Worm (Caenorhabditis elegans) whole organism, L2 larva: ENCODE data around the gene ceh-27.

Source experiments
- C34F6.9 ChIP-seq: fragments of 150-350 bp; optimal IDR thresholded peaks from 2 replicates; lab custom pipeline; 2014; ENCODE audit warnings: missing biosample characterization, missing genetic modification characterization
- F13H6.1 ChIP-seq: sonication (generic microtip); optimal IDR thresholded peaks from 2 replicates; lab custom pipeline; 2016; ENCODE audit warnings: missing genetic modification characterization, missing compliant biosample characterization
- R02D3.7 ChIP-seq: fragments of 150-350 bp; optimal IDR thresholded peaks from 2 replicates; lab custom pipeline; 2014; ENCODE audit warnings: missing biosample characterization, missing genetic modification characterization
- Y55F3AM.14 ChIP-seq: fragments of 200-800 bp; sonication (Bioruptor generic); optimal IDR thresholded peaks from 2 replicates; lab custom pipeline; 2018; ENCODE audit warnings: mild to moderate bottlenecking, missing genetic modification characterization, missing compliant biosample characterization
- ZK546.5 ChIP-seq: sonication (generic microtip); optimal IDR thresholded peaks from 2 replicates; lab custom pipeline; 2017; ENCODE audit warnings: missing biosample characterization, missing genetic modification characterization
- aly-2 ChIP-seq: fragments of 150-350 bp; optimal IDR thresholded peaks from 2 replicates; lab custom pipeline; 2014; ENCODE audit warnings: missing biosample characterization, missing genetic modification characterization
- ama-1 ChIP-seq: fragments of 150-350 bp; optimal IDR thresholded peaks from 2 replicates; lab custom pipeline; 2018; ENCODE audit warnings: inconsistent platforms
- blmp-1 ChIP-seq: sonication (generic microtip); optimal IDR thresholded peaks from 2 replicates; lab custom pipeline; 2017; ENCODE audit warnings: missing genetic modification characterization, mild to moderate bottlenecking, missing compliant biosample characterization, antibody characterized with exemption, moderate library complexity; ENCODE audit not compliant: insufficient read depth
- ceh-82 ChIP-seq: fragments of 150-350 bp; optimal IDR thresholded peaks from 2 replicates; lab custom pipeline; 2014; ENCODE audit warnings: missing biosample characterization, missing genetic modification characterization
- crh-2 ChIP-seq: sonication (generic microtip); optimal IDR thresholded peaks from 2 replicates; lab custom pipeline; 2017; ENCODE audit warnings: missing biosample characterization, missing genetic modification characterization
- dmd-4 ChIP-seq: sonication (generic microtip); optimal IDR thresholded peaks from 2 replicates; lab custom pipeline; 2017; ENCODE audit warnings: missing biosample characterization, missing genetic modification characterization
- egl-27 ChIP-seq: sonication (generic microtip); optimal IDR thresholded peaks from 3 replicates; lab custom pipeline; 2017; ENCODE audit warnings: missing biosample characterization, missing genetic modification reagents, missing genetic modification characterization
- elt-1 ChIP-seq: fragments of 150-350 bp; optimal IDR thresholded peaks from 2 replicates; lab custom pipeline; 2014; ENCODE audit warnings: missing biosample characterization, missing genetic modification characterization
- fos-1 ChIP-seq: fragments of 150-350 bp; optimal IDR thresholded peaks from 2 replicates; lab custom pipeline; 2014; ENCODE audit warnings: missing biosample characterization, missing genetic modification characterization
- gmeb-1 ChIP-seq: fragments of 150-350 bp; optimal IDR thresholded peaks from 2 replicates; lab custom pipeline; 2014; ENCODE audit warnings: missing biosample characterization, missing genetic modification characterization
- lin-11 ChIP-seq: fragments of 150-350 bp; sonication (generic microtip); optimal IDR thresholded peaks from 2 replicates; lab custom pipeline; 2014; ENCODE audit warnings: missing biosample characterization, missing genetic modification characterization, inconsistent platforms, mixed read lengths
- lsy-2 ChIP-seq, 2 experiments: fragments of 150-350 bp in 1 of 2; sonication (generic microtip) in 1 of 2; optimal IDR thresholded peaks; 2 replicates each; lab custom pipeline; 2014 to 2017; ENCODE audit warnings: missing biosample characterization in 2 of 2, missing genetic modification characterization in 2 of 2
- mab-5 ChIP-seq: fragments of 150-350 bp; optimal IDR thresholded peaks from 2 replicates; lab custom pipeline; 2014; ENCODE audit warnings: missing biosample characterization, missing genetic modification characterization
- mdl-1 ChIP-seq, 2 experiments: fragments of 150-350 bp in 1 of 2; sonication (generic microtip) in 1 of 2; optimal IDR thresholded peaks; 2 replicates each; lab custom pipeline; 2017; ENCODE audit warnings: missing biosample characterization in 2 of 2, missing genetic modification characterization in 2 of 2
- nhr-11 ChIP-seq: fragments of 150-350 bp; optimal IDR thresholded peaks from 2 replicates; lab custom pipeline; 2014; ENCODE audit warnings: missing biosample characterization, missing genetic modification characterization
- nhr-21 ChIP-seq: fragments of 150-350 bp; optimal IDR thresholded peaks from 2 replicates; lab custom pipeline; 2014; ENCODE audit warnings: missing biosample characterization, missing genetic modification characterization
- nhr-23 ChIP-seq: fragments of 150-350 bp; optimal IDR thresholded peaks from 2 replicates; lab custom pipeline; 2014; ENCODE audit warnings: missing biosample characterization, missing genetic modification reagents, missing genetic modification characterization
- nhr-237 ChIP-seq: fragments of 150-350 bp; optimal IDR thresholded peaks from 2 replicates; lab custom pipeline; 2014; ENCODE audit warnings: missing biosample characterization, missing genetic modification characterization
- nhr-25 ChIP-seq: fragments of 150-350 bp; sonication (generic microtip); optimal IDR thresholded peaks from 3 replicates; lab custom pipeline; 2014; ENCODE audit warnings: missing biosample characterization, missing genetic modification characterization
- nhr-6 ChIP-seq: fragments of 150-350 bp; optimal IDR thresholded peaks from 2 replicates; lab custom pipeline; 2014; ENCODE audit warnings: missing biosample characterization, missing genetic modification characterization
- nhr-77 ChIP-seq: fragments of 150-350 bp; optimal IDR thresholded peaks from 2 replicates; lab custom pipeline; 2014; ENCODE audit warnings: missing biosample characterization, missing genetic modification characterization
- peb-1 ChIP-seq: fragments of 150-350 bp; optimal IDR thresholded peaks from 2 replicates; lab custom pipeline; 2014; ENCODE audit warnings: missing biosample characterization, missing genetic modification characterization
- sem-4 ChIP-seq: fragments of 150-350 bp; optimal IDR thresholded peaks from 2 replicates; lab custom pipeline; 2014; ENCODE audit warnings: missing biosample characterization, missing genetic modification reagents, missing genetic modification characterization
- sma-9 ChIP-seq, 2 experiments: fragments of 150-350 bp in 1 of 2; sonication (generic microtip) in 1 of 2; optimal IDR thresholded peaks; 2 replicates each; lab custom pipeline; 2014 to 2016; ENCODE audit warnings: missing genetic modification characterization in 2 of 2, mild to moderate bottlenecking in 1 of 2, missing biosample characterization in 1 of 2, missing compliant biosample characterization in 1 of 2, missing genetic modification reagents in 1 of 2, moderate library complexity in 1 of 2
- snpc-4 ChIP-seq: fragments of 150-350 bp; optimal IDR thresholded peaks from 2 replicates; lab custom pipeline; 2014; ENCODE audit warnings: missing biosample characterization, missing genetic modification characterization
- unc-39 ChIP-seq: fragments of 150-350 bp; optimal IDR thresholded peaks from 2 replicates; lab custom pipeline; 2014; ENCODE audit warnings: missing biosample characterization, missing genetic modification characterization
- unc-55 ChIP-seq: fragments of 150-350 bp; sonication (generic microtip); optimal IDR thresholded peaks from 3 replicates; lab custom pipeline; 2014; ENCODE audit warnings: missing biosample characterization, missing genetic modification reagents, missing genetic modification characterization
- unc-62 ChIP-seq: fragments of 150-350 bp; optimal IDR thresholded peaks from 2 replicates; lab custom pipeline; 2014; ENCODE audit warnings: missing biosample characterization, missing genetic modification reagents, missing genetic modification characterization
- zag-1 ChIP-seq: fragments of 150-350 bp; optimal IDR thresholded peaks from 2 replicates; lab custom pipeline; 2014; ENCODE audit warnings: missing biosample characterization, missing genetic modification characterization
- ztf-1 ChIP-seq: fragments of 200-800 bp; sonication (Bioruptor generic); conservative IDR thresholded peaks from 2 replicates; pipeline ENCODE4 v1.3.6; 2022; ENCODE audit warnings: missing genetic modification characterization, missing compliant biosample characterization
- ztf-4 ChIP-seq: fragments of 150-350 bp; optimal IDR thresholded peaks from 2 replicates; lab custom pipeline; 2014; ENCODE audit warnings: missing biosample characterization, missing genetic modification characterization

Gene ceh-27

DNA sequence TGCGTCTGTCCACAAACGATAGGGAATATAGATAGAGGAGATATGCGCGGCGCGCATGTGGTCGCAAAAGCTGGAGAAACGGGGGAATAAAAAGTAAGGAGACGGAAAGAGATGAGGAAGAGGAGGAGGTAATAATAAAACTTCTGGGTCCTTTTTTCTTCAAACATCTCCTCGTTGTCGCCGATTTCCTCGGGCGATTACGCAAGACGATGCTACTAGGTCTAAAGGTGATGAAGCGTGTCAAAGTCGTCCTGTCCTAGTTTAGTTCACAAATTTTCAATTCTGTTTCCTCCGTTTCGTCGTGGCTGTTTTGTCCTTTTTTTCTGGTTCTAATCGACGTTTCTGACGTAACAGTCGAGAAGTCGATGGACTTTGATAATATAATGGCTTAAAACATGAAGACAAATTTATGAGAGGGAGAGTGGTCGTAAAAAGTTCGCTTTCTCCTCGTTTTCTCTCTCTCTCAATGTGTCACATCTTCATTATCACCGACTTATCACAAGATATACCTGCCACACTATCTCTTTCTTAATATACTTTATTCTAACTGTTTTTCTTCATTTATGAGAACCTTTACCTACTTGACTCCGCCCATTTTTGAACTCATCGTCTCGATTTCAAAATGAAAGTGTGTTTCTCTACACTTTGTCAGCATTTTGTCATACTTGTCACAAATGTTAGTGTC, 15.8 kb upstream of the ceh-27 start:
- TF ChIP-seq lsy-2 (tag; optimal IDR thresholded peaks at IDR 0.05; lab: Kevin White, UChicago) (no peak), nhr-6 (tag; lab: Kevin White, UChicago) (no peak), nhr-21 (tag; lab: Kevin White, UChicago) (peak; percentile 4), sma-9 (GFP tag; optimal IDR thresholded peaks at IDR 0.05; lab: Kevin White, UChicago) (peak; percentile 56), sma-9 (tag; optimal IDR thresholded peaks at IDR 0.05; lab: Kevin White, UChicago) (no peak), blmp-1 (peak; percentile 98), fos-1 (peak; percentile 0), crh-2 (tag; lab: Kevin White, UChicago) (peak; percentile 49)
- TF ChIP-seq, all 48 proteins: peak for 5

DNA sequence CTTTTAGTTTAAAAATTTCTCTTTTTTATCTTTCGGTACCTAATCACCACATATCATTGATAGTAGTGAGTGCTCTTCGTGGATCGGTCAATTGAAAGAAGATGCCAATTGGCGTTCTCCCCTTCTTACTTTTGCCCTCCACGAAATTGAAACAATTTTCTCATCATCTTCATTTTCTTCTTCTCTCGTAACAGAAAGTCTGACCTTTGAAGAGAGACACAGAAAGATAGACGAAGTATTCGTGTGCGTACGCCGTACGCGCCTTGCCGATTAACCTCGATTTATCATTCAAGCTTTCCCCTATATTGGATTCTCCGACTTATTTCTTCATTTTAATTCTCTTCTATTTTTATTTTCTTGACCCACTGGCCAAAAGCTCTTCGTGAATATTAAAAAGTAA, 12.6 kb upstream of the ceh-27 start:
- TF ChIP-seq F13H6.1 (tag; lab: Kevin White, UChicago) (peak; percentile 29), gmeb-1 (tag; lab: Kevin White, UChicago) (no peak), blmp-1 (peak; percentile 17), sem-4 (tag; lab: Kevin White, UChicago) (peak; percentile 0), C34F6.9 (tag; lab: Kevin White, UChicago) (peak; percentile 45), sma-9 (GFP tag; optimal IDR thresholded peaks at IDR 0.05; lab: Kevin White, UChicago) (peak; percentile 54), sma-9 (tag; optimal IDR thresholded peaks at IDR 0.05; lab: Kevin White, UChicago) (no peak), lsy-2 (tag; optimal IDR thresholded peaks at IDR 0.05; lab: Kevin White, UChicago) (peak in 1 of 2 experiments; percentile 15), nhr-237 (tag; lab: Kevin White, UChicago) (no peak), fos-1 (peak; percentile 19), unc-55 (GFP tag; lab: Kevin White, UChicago) (no peak)

- TF ChIP-seq ceh-82 (tag; lab: Kevin White, UChicago) (no peak), crh-2 (tag; lab: Kevin White, UChicago) (no peak), ama-1 (lab: Kevin White, UChicago) (no peak), aly-2 (tag; lab: Kevin White, UChicago) (no peak), peb-1 (no peak), nhr-21 (tag; lab: Kevin White, UChicago) (no peak), sma-9 (GFP tag; optimal IDR thresholded peaks at IDR 0.05; lab: Kevin White, UChicago) (no peak), sma-9 (tag; optimal IDR thresholded peaks at IDR 0.05; lab: Kevin White, UChicago) (no peak), ztf-1 (no peak), elt-1 (tag; lab: Kevin White, UChicago) (no peak), ztf-4 (tag; lab: Kevin White, UChicago) (no peak), C34F6.9 (tag; lab: Kevin White, UChicago) (no peak), lin-11 (no peak), unc-55 (GFP tag; lab: Kevin White, UChicago) (no peak), nhr-25 (tag; lab: Kevin White, UChicago) (no peak), Y55F3AM.14 (GFP tag; lab: Kevin White, UChicago) (no peak)
Measured at ce11 chrV:11677030-11677429, 12.1 kb upstream of the ceh-27 start.

ce11 chrV:11676498-11676897, 11.6 kb upstream of the ceh-27 start:
- peak; percentile 1 for TF ChIP-seq fos-1
- TF ChIP-seq aly-2 (tag; lab: Kevin White, UChicago): no peak
- peak; percentile 20 for TF ChIP-seq gmeb-1 (tag; lab: Kevin White, UChicago)
- TF ChIP-seq lsy-2 (tag; optimal IDR thresholded peaks at IDR 0.05; lab: Kevin White, UChicago): no peak
- no peak for TF ChIP-seq R02D3.7 (tag; lab: Kevin White, UChicago)
- TF ChIP-seq sma-9 (GFP tag; optimal IDR thresholded peaks at IDR 0.05; lab: Kevin White, UChicago): peak; percentile 28
- TF ChIP-seq sma-9 (tag; optimal IDR thresholded peaks at IDR 0.05; lab: Kevin White, UChicago): no peak
- TF ChIP-seq unc-62 (GFP tag; lab: Kevin White, UChicago): no peak
- TF ChIP-seq nhr-6 (tag; lab: Kevin White, UChicago): no peak
- TF ChIP-seq ZK546.5 (tag; lab: Kevin White, UChicago): no peak

- no peak for TF ChIP-seq nhr-11
- no peak for TF ChIP-seq unc-55 (GFP tag; lab: Kevin White, UChicago)
- TF ChIP-seq zag-1 (tag; lab: Kevin White, UChicago): no peak
- no peak for TF ChIP-seq blmp-1
- no peak for TF ChIP-seq unc-39 (tag; lab: Kevin White, UChicago)
- no peak for TF ChIP-seq snpc-4 (tag; lab: Kevin White, UChicago)
- TF ChIP-seq nhr-25 (tag; lab: Kevin White, UChicago): no peak
- TF ChIP-seq mab-5: no peak
- TF ChIP-seq egl-27 (tag; lab: Kevin White, UChicago): no peak
- no peak for TF ChIP-seq mdl-1 (tag; optimal IDR thresholded peaks at IDR 0.05; lab: Kevin White, UChicago)
- no peak for TF ChIP-seq nhr-6 (tag; lab: Kevin White, UChicago)
- TF ChIP-seq peb-1: no peak
- no peak for TF ChIP-seq ama-1 (lab: Kevin White, UChicago)
- no peak for TF ChIP-seq R02D3.7 (tag; lab: Kevin White, UChicago)
- no peak for TF ChIP-seq nhr-23 (tag; lab: Kevin White, UChicago)
- no peak for TF ChIP-seq F13H6.1 (tag; lab: Kevin White, UChicago)
- no peak for TF ChIP-seq nhr-77
- no peak for TF ChIP-seq dmd-4 (tag; lab: Kevin White, UChicago)
- no peak for TF ChIP-seq elt-1 (tag; lab: Kevin White, UChicago)
Measured at ce11 chrV:11675638-11676037, 10.7 kb upstream of the ceh-27 start, which contains the start of gene ape-1. Gene ape-1 (plus strand): TSS chrV:11675938.
